Worm (Caenorhabditis elegans) whole organism, mixed stage, embryonic: Measurements from ENCODE around the gene K02F6.7.
"Not testable (repeated sequence)": the region's sequence is repeated elsewhere in the genome, so short reads cannot be mapped to it uniquely, and the experiment has no call there.

Experiments used
- M03D4.4 ChIP-seq: sonication (generic microtip); optimal IDR thresholded peaks from 2 replicates; lab custom pipeline; 2017; ENCODE audit warnings: mild to moderate bottlenecking, missing genetic modification characterization, missing compliant biosample characterization
- bed-3 ChIP-seq: fragments of 200-800 bp; sonication (Bioruptor generic); optimal IDR thresholded peaks from 3 replicates; lab custom pipeline; 2018; ENCODE audit warnings: mild to moderate bottlenecking, missing genetic modification characterization, moderate library complexity, missing compliant biosample characterization
- blmp-1 ChIP-seq: fragments of 150-350 bp; optimal IDR thresholded peaks from 2 replicates; lab custom pipeline; 2014; ENCODE audit warnings: missing biosample characterization, missing genetic modification characterization
- ceh-39 ChIP-seq: fragments of 150-350 bp; optimal IDR thresholded peaks from 2 replicates; lab custom pipeline; 2014; ENCODE audit warnings: missing biosample characterization, missing genetic modification characterization
- ceh-43 ChIP-seq: fragments of 200-800 bp; sonication (Bioruptor generic); optimal IDR thresholded peaks from 2 replicates; lab custom pipeline; 2018; ENCODE audit warnings: mild to moderate bottlenecking, missing genetic modification characterization, moderate library complexity, missing compliant biosample characterization
- ceh-83 ChIP-seq: fragments of 200-800 bp; sonication (Bioruptor generic); optimal IDR thresholded peaks from 2 replicates; lab custom pipeline; 2018; ENCODE audit warnings: mild to moderate bottlenecking, missing genetic modification characterization, missing compliant biosample characterization
- ces-1 ChIP-seq: fragments of 150-350 bp; optimal IDR thresholded peaks from 2 replicates; lab custom pipeline; 2014; ENCODE audit warnings: missing biosample characterization, missing genetic modification reagents, missing genetic modification characterization
- cnd-1 ChIP-seq: fragments of 200-800 bp; sonication (Bioruptor generic); optimal IDR thresholded peaks from 2 replicates; lab custom pipeline; 2018; ENCODE audit warnings: mild to moderate bottlenecking, missing genetic modification characterization, missing compliant biosample characterization
- drap-1 ChIP-seq: fragments of 200-800 bp; sonication (Bioruptor generic); optimal IDR thresholded peaks from 3 replicates; lab custom pipeline; 2018; ENCODE audit warnings: mild to moderate bottlenecking, missing genetic modification characterization, missing compliant biosample characterization
- elt-3 ChIP-seq: fragments of 150-350 bp; optimal IDR thresholded peaks from 2 replicates; lab custom pipeline; 2014; ENCODE audit warnings: missing biosample characterization, missing genetic modification characterization
- flh-1 ChIP-seq: fragments of 200-800 bp; sonication (Bioruptor generic); optimal IDR thresholded peaks from 2 replicates; lab custom pipeline; 2018; ENCODE audit warnings: mild to moderate bottlenecking, missing genetic modification characterization, moderate library complexity, missing compliant biosample characterization
- ham-2 ChIP-seq: fragments of 200-800 bp; sonication (Bioruptor generic); optimal IDR thresholded peaks from 2 replicates; lab custom pipeline; 2018; ENCODE audit warnings: mild to moderate bottlenecking, missing genetic modification characterization, missing compliant biosample characterization
- hlh-1 ChIP-seq: fragments of 150-350 bp; optimal IDR thresholded peaks from 2 replicates; lab custom pipeline; 2014; ENCODE audit warnings: missing biosample characterization, missing genetic modification reagents, missing genetic modification characterization
- lin-13 ChIP-seq: fragments of 150-350 bp; optimal IDR thresholded peaks from 2 replicates; lab custom pipeline; 2014; ENCODE audit warnings: missing biosample characterization, missing genetic modification characterization
- lsy-2 ChIP-seq: fragments of 150-350 bp; optimal IDR thresholded peaks from 2 replicates; lab custom pipeline; 2014; ENCODE audit warnings: missing biosample characterization, missing genetic modification characterization
- mab-5 ChIP-seq: fragments of 150-350 bp; optimal IDR thresholded peaks from 2 replicates; lab custom pipeline; 2014; ENCODE audit warnings: missing biosample characterization, missing genetic modification characterization
- mep-1 ChIP-seq: fragments of 150-350 bp; optimal IDR thresholded peaks from 2 replicates; lab custom pipeline; 2017; ENCODE audit warnings: missing biosample characterization, missing genetic modification reagents, missing genetic modification characterization, inconsistent platforms
- mls-2 ChIP-seq: sonication (generic microtip); optimal IDR thresholded peaks from 2 replicates; lab custom pipeline; 2016; ENCODE audit warnings: mild to moderate bottlenecking, missing genetic modification characterization, moderate library complexity, missing compliant biosample characterization
- nhr-2 ChIP-seq: fragments of 150-350 bp; optimal IDR thresholded peaks from 2 replicates; lab custom pipeline; 2014; ENCODE audit warnings: missing biosample characterization, missing genetic modification characterization
- nhr-237 ChIP-seq: fragments of 150-350 bp; optimal IDR thresholded peaks from 2 replicates; lab custom pipeline; 2014; ENCODE audit warnings: missing biosample characterization, missing genetic modification characterization
- nhr-28 ChIP-seq: fragments of 150-350 bp; optimal IDR thresholded peaks from 2 replicates; lab custom pipeline; 2014; ENCODE audit warnings: missing biosample characterization, missing genetic modification characterization
- nhr-76 ChIP-seq: sonication (generic microtip); optimal IDR thresholded peaks from 2 replicates; lab custom pipeline; 2017; ENCODE audit warnings: missing biosample characterization, missing genetic modification characterization
- pha-4 ChIP-seq: fragments of 150-350 bp; optimal IDR thresholded peaks from 2 replicates; lab custom pipeline; 2018; ENCODE audit warnings: missing biosample characterization, missing genetic modification reagents, missing genetic modification characterization
- sem-2 ChIP-seq: fragments of 200-800 bp; sonication (Bioruptor generic); optimal IDR thresholded peaks from 2 replicates; lab custom pipeline; 2018; ENCODE audit warnings: mild to moderate bottlenecking, missing genetic modification characterization, missing compliant biosample characterization
- snpc-4 ChIP-seq: fragments of 150-350 bp; optimal IDR thresholded peaks from 2 replicates; lab custom pipeline; 2014; ENCODE audit warnings: missing biosample characterization, missing genetic modification characterization
- sptf-1 ChIP-seq: sonication (generic microtip); optimal IDR thresholded peaks from 2 replicates; lab custom pipeline; 2017; ENCODE audit warnings: mild to moderate bottlenecking, missing genetic modification characterization, moderate library complexity, missing compliant biosample characterization
- tbx-8 ChIP-seq: fragments of 200-800 bp; sonication (Bioruptor generic); optimal IDR thresholded peaks from 2 replicates; lab custom pipeline; 2018; ENCODE audit warnings: mild to moderate bottlenecking, missing genetic modification characterization, moderate library complexity, missing compliant biosample characterization
- unc-120 ChIP-seq: sonication (generic microtip); optimal IDR thresholded peaks from 2 replicates; lab custom pipeline; 2017; ENCODE audit warnings: missing genetic modification characterization, missing compliant biosample characterization; ENCODE audit not compliant: poor library complexity, severe bottlenecking
- unc-62 ChIP-seq: fragments of 150-350 bp; optimal IDR thresholded peaks from 2 replicates; lab custom pipeline; 2014; ENCODE audit warnings: missing biosample characterization, missing genetic modification reagents, missing genetic modification characterization
- zip-8 ChIP-seq: fragments of 150-350 bp; optimal IDR thresholded peaks from 2 replicates; lab custom pipeline; 2014; ENCODE audit warnings: missing biosample characterization, missing genetic modification characterization
- ztf-11 ChIP-seq: fragments of 150-350 bp; optimal IDR thresholded peaks from 2 replicates; lab custom pipeline; 2014; ENCODE audit warnings: missing biosample characterization, missing genetic modification characterization

The K02F6.7 gene

DNA sequence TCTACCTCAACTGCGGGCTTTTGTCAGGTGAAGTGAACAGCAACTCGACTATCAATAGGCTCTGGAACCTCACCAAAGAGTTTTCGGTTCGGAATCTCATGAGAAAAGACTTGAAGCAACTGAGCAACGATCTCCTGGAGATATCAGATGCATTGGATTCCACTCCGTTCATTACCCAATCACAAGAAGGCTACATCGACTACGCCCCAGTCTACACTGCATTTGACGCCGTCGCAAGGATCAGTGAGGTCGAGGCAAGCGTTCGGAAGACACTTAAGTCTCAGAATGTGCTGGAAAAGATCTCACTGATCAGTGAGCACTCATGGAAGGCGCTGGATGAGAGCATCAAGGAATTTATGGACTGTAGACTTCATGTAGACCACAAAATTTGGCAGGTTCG lies 40.6 kb upstream of the K02F6.7 start:
- no peak for TF ChIP-seq tbx-8
- TF ChIP-seq zip-8 = no peak
- no peak for TF ChIP-seq nhr-237 (tag; lab: Kevin White, UChicago)
- TF ChIP-seq ceh-83 = no peak
- no peak for TF ChIP-seq nhr-76 (tag; lab: Kevin White, UChicago)
- no peak for TF ChIP-seq cnd-1 (tag; lab: Kevin White, UChicago)
- no peak for TF ChIP-seq unc-62
- TF ChIP-seq drap-1 (GFP tag; lab: Kevin White, UChicago) = no peak
- no peak for TF ChIP-seq mls-2 (tag; lab: Kevin White, UChicago)

DNA sequence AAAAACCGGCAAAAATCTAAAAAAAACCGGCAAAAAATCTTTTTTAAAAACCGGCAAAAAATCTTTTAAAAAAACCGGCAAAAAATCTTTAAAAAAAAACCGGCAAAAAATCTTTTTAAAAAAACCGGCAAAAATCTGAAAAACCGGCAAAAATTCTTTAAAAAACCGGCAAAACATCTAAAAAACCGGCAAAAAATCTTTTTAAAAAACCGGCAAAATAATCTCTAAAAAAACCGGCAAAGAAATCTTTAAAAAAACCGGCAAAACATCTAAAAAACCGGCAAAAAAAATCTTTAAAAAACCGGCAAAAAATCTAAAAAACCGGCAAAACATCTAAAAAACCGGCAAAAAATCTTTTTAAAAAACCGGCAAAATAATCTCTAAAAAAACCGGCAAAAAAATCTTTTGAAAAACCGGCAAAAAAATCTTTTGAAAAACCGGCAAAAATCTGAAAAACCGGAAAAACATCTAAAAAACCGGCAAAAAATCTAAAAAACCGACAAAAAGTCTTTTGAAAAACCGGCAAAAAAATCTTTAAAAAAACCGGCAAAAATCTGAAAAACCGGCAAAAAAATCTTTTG lies 32.8 kb upstream of the K02F6.7 start:
- TF ChIP-seq bed-3 (GFP tag; lab: Kevin White, UChicago) (peak; percentile 70), M03D4.4 (tag; lab: Kevin White, UChicago) (peak; percentile 79), unc-120 (tag; lab: Kevin White, UChicago) (peak; percentile 39), sptf-1 (tag; lab: Kevin White, UChicago) (peak; percentile 84)

DNA sequence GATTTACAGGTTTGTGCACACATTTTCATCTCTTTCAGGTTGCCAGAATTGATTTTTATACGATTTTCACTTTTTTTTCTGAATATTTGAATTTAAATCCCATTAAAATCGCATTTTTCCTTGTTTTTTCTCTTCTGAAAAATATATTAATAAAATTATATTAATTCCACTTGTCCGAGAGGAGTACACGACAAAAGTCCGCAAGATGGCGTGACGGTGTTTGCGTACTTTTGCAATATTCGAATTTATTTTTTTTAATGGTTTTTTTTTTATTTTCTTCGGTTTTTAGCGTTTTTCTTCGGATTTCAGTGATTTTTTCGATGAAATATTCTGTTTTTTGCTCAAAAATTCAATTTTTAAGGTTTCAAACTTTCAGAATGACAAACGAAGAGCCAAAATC lies 27.2 kb upstream of the K02F6.7 start, which contains the start of gene usp-39:
Gene usp-39, plus strand, starts transcription at position 377 of the 400 bp plus-strand sequence.
- TF ChIP-seq elt-3 (no peak), hlh-1 (tag; lab: Kevin White, UChicago) (no peak), mls-2 (tag; lab: Kevin White, UChicago) (no peak), nhr-28 (no peak), lsy-2 (peak; percentile 80), ceh-83 (peak; percentile 26), sptf-1 (tag; lab: Kevin White, UChicago) (peak; percentile 25), nhr-237 (tag; lab: Kevin White, UChicago) (peak; percentile 65), sem-2 (GFP tag; lab: Kevin White, UChicago) (no peak), mep-1 (tag; lab: Kevin White, UChicago) (peak; percentile 66), lin-13 (peak; percentile 46), bed-3 (GFP tag; lab: Kevin White, UChicago) (no peak), ces-1 (peak; percentile 98), unc-120 (tag; lab: Kevin White, UChicago) (no peak), ceh-43 (no peak), mab-5 (peak; percentile 80), M03D4.4 (tag; lab: Kevin White, UChicago) (no peak), pha-4 (peak; percentile 65)

DNA sequence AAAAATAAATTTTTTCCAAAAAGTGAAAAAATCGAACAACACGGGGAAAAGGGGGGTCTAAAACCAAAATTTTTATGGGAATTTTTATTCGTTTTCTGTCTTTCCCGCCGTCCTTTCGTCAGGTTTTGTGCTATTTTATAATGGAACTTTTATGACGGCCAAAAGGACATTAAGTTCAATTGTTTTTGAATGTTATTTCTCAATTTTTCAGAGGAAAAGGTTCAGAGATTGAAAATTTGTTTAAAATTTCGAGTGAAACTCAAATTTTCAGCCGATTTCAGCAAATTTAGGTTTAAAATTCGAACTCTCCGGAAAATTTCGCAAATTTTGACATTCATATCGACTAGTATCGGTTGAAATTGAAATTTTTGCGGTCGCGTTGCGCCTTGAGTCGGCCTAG lies 26.3 kb upstream of the K02F6.7 start, which contains the start of gene nep-18:
Gene nep-18, minus strand, starts transcription at position 101 of the 400 bp plus-strand sequence.
- TF ChIP-seq ceh-43 = no peak
- no peak for TF ChIP-seq blmp-1 (tag; lab: Kevin White, UChicago)
- TF ChIP-seq ham-2 (GFP tag; lab: Kevin White, UChicago) = no peak
- TF ChIP-seq flh-1 (GFP tag; lab: Kevin White, UChicago) = no peak
- no peak for TF ChIP-seq ceh-83
- no peak for TF ChIP-seq ztf-11
- no peak for TF ChIP-seq lin-13
- TF ChIP-seq snpc-4 = no peak
- no peak for TF ChIP-seq nhr-2 (tag; lab: Kevin White, UChicago)
- no peak for TF ChIP-seq sptf-1 (tag; lab: Kevin White, UChicago)
- TF ChIP-seq unc-120 (tag; lab: Kevin White, UChicago) = no peak
- TF ChIP-seq drap-1 (GFP tag; lab: Kevin White, UChicago) = no peak
- no peak for TF ChIP-seq nhr-76 (tag; lab: Kevin White, UChicago)
- no peak for TF ChIP-seq ces-1
- TF ChIP-seq M03D4.4 (tag; lab: Kevin White, UChicago) = no peak
- TF ChIP-seq ceh-39 (tag; lab: Kevin White, UChicago) = no peak
- TF ChIP-seq bed-3 (GFP tag; lab: Kevin White, UChicago) = no peak
- no peak for TF ChIP-seq tbx-8

DNA sequence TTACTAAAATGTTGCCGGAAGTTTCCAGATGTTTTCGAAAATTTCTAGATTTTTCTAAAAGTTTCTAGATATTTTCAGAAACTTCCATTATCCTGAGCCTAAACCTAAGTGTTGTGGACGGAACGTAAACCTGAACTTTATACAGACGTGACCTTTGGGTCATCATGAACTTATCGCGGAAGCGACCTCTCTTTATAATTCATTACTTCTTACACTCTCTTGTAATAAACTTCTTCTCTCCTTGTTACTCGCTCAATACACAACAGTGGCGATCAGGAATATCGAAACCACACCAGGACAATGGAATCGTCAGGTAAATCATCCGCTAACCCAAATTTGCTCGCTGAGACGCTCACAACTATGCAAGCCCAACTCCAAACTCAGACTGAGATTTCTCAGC lies 16.0 kb upstream of the K02F6.7 start, which contains the start of gene K02F6.1:
Gene K02F6.1, plus strand, starts transcription at position 301 of the 400 bp plus-strand sequence.
- TF ChIP-seq mls-2 (tag; lab: Kevin White, UChicago); drap-1 (GFP tag; lab: Kevin White, UChicago); zip-8: not testable (repeated sequence)
